Worm (Caenorhabditis elegans) whole organism, L3 larva: Measurements from ENCODE around the gene srh-33.

ENCODE experiments used
- R02D3.7 ChIP-seq: fragments of 150-350 bp; optimal IDR thresholded peaks from 2 replicates; lab custom pipeline; 2014; ENCODE audit warnings: missing biosample characterization, missing genetic modification characterization
- ZK546.5 ChIP-seq: sonication (generic microtip); optimal IDR thresholded peaks from 2 replicates; lab custom pipeline; 2017; ENCODE audit warnings: missing biosample characterization, missing genetic modification characterization
- ama-1 ChIP-seq: fragments of 150-350 bp; optimal IDR thresholded peaks from 2 replicates; lab custom pipeline; 2018
- ceh-28 ChIP-seq: fragments of 150-350 bp; optimal IDR thresholded peaks from 2 replicates; lab custom pipeline; 2014; ENCODE audit warnings: missing biosample characterization, missing genetic modification reagents, missing genetic modification characterization
- ceh-9 ChIP-seq: sonication (generic microtip); optimal IDR thresholded peaks from 2 replicates; lab custom pipeline; 2018; ENCODE audit warnings: missing biosample characterization, missing genetic modification characterization
- egl-27 ChIP-seq: sonication (generic microtip); optimal IDR thresholded peaks from 4 replicates; lab custom pipeline; 2017; ENCODE audit warnings: missing biosample characterization, missing genetic modification reagents, missing genetic modification characterization
- egl-5 ChIP-seq: fragments of 150-350 bp; optimal IDR thresholded peaks from 2 replicates; lab custom pipeline; 2017; ENCODE audit warnings: missing biosample characterization, missing genetic modification reagents, missing genetic modification characterization, inconsistent platforms
- elt-1 ChIP-seq: fragments of 150-350 bp; optimal IDR thresholded peaks from 2 replicates; lab custom pipeline; 2014; ENCODE audit warnings: missing biosample characterization, missing genetic modification characterization
- elt-2 ChIP-seq: sonication (generic microtip); optimal IDR thresholded peaks from 2 replicates; lab custom pipeline; 2016; ENCODE audit warnings: missing genetic modification reagents, mild to moderate bottlenecking, missing genetic modification characterization, missing compliant biosample characterization
- elt-3 ChIP-seq, 3 experiments: fragments of 150-350 bp in 1 of 3; sonication (generic microtip) in 2 of 3; optimal IDR thresholded peaks; 2 replicates in 2 of 3; 4 replicates in 1 of 3; lab custom pipeline; 2014 to 2017; ENCODE audit warnings: missing biosample characterization in 3 of 3, missing genetic modification characterization in 3 of 3
- eor-1 ChIP-seq, 2 experiments: fragments of 150-350 bp; optimal IDR thresholded peaks; 2 replicates each; lab custom pipeline; 2014 to 2018; ENCODE audit warnings: missing biosample characterization in 2 of 2, missing genetic modification characterization in 2 of 2
- fkh-10 ChIP-seq: sonication (generic microtip); optimal IDR thresholded peaks from 2 replicates; lab custom pipeline; 2017; ENCODE audit warnings: missing biosample characterization, missing genetic modification reagents, missing genetic modification characterization
- fkh-2 ChIP-seq: fragments of 150-350 bp; optimal IDR thresholded peaks from 2 replicates; lab custom pipeline; 2014; ENCODE audit warnings: missing biosample characterization, missing genetic modification reagents, missing genetic modification characterization
- fos-1 ChIP-seq: fragments of 150-350 bp; optimal IDR thresholded peaks from 2 replicates; lab custom pipeline; 2014; ENCODE audit warnings: missing biosample characterization, missing genetic modification characterization
- hmg-11 ChIP-seq: sonication (generic microtip); optimal IDR thresholded peaks from 2 replicates; lab custom pipeline; 2016; ENCODE audit warnings: missing genetic modification characterization, missing compliant biosample characterization
- jun-1 ChIP-seq: fragments of 150-350 bp; optimal IDR thresholded peaks from 2 replicates; lab custom pipeline; 2014; ENCODE audit warnings: missing biosample characterization, missing genetic modification reagents, missing genetic modification characterization
- lin-15B ChIP-seq: fragments of 150-350 bp; optimal IDR thresholded peaks from 2 replicates; lab custom pipeline; 2014; ENCODE audit warnings: missing biosample characterization, missing genetic modification characterization
- lin-39 ChIP-seq: fragments of 150-350 bp; optimal IDR thresholded peaks from 2 replicates; lab custom pipeline; 2018; ENCODE audit warnings: missing biosample characterization, missing genetic modification reagents, missing genetic modification characterization
- lsy-12 ChIP-seq: sonication (generic microtip); optimal IDR thresholded peaks from 2 replicates; lab custom pipeline; 2016; ENCODE audit warnings: mild to moderate bottlenecking, missing genetic modification characterization, missing compliant biosample characterization
- mdl-1 ChIP-seq: fragments of 150-350 bp; optimal IDR thresholded peaks from 2 replicates; lab custom pipeline; 2014; ENCODE audit warnings: missing biosample characterization, missing genetic modification characterization
- mml-1 ChIP-seq: fragments of 150-350 bp; sonication (generic microtip); optimal IDR thresholded peaks from 3 replicates; lab custom pipeline; 2014; ENCODE audit warnings: missing biosample characterization, missing genetic modification characterization
- nfya-1 ChIP-seq: sonication (generic microtip); optimal IDR thresholded peaks from 2 replicates; lab custom pipeline; 2017; ENCODE audit warnings: missing genetic modification characterization, mild to moderate bottlenecking, missing compliant biosample characterization, antibody characterized with exemption, moderate library complexity; ENCODE audit not compliant: insufficient read depth
- nhr-11 ChIP-seq: fragments of 150-350 bp; optimal IDR thresholded peaks from 2 replicates; lab custom pipeline; 2014; ENCODE audit warnings: missing biosample characterization, missing genetic modification characterization
- nhr-12 ChIP-seq: fragments of 150-350 bp; optimal IDR thresholded peaks from 2 replicates; lab custom pipeline; 2014; ENCODE audit warnings: missing biosample characterization, missing genetic modification characterization
- nhr-23 ChIP-seq: fragments of 150-350 bp; optimal IDR thresholded peaks from 2 replicates; lab custom pipeline; 2014; ENCODE audit warnings: missing biosample characterization, missing genetic modification reagents, missing genetic modification characterization
- nhr-25 ChIP-seq: sonication (generic microtip); optimal IDR thresholded peaks from 2 replicates; lab custom pipeline; 2017; ENCODE audit warnings: missing biosample characterization, missing genetic modification characterization
- nhr-28 ChIP-seq: fragments of 150-350 bp; optimal IDR thresholded peaks from 2 replicates; lab custom pipeline; 2014; ENCODE audit warnings: missing biosample characterization, missing genetic modification characterization
- nhr-43 ChIP-seq: sonication (generic microtip); optimal IDR thresholded peaks from 2 replicates; lab custom pipeline; 2016; ENCODE audit warnings: mild to moderate bottlenecking, missing genetic modification characterization, missing compliant biosample characterization; ENCODE audit not compliant: poor library complexity, severe bottlenecking
- nhr-67 ChIP-seq: fragments of 150-350 bp; optimal IDR thresholded peaks from 2 replicates; lab custom pipeline; 2014; ENCODE audit warnings: missing biosample characterization, missing genetic modification characterization
- nhr-76 ChIP-seq: fragments of 150-350 bp; sonication (generic microtip); optimal IDR thresholded peaks from 5 replicates; lab custom pipeline; 2014; ENCODE audit warnings: missing biosample characterization, missing genetic modification characterization
- nhr-77 ChIP-seq: fragments of 150-350 bp; optimal IDR thresholded peaks from 2 replicates; lab custom pipeline; 2014; ENCODE audit warnings: missing biosample characterization, missing genetic modification characterization
- pha-4 ChIP-seq: fragments of 150-350 bp; optimal IDR thresholded peaks from 2 replicates; lab custom pipeline; 2014; ENCODE audit warnings: missing biosample characterization, missing genetic modification reagents, missing genetic modification characterization
- pqm-1 ChIP-seq: fragments of 150-350 bp; optimal IDR thresholded peaks from 2 replicates; lab custom pipeline; 2017; ENCODE audit warnings: missing biosample characterization, missing genetic modification characterization, inconsistent platforms
- sea-2 ChIP-seq: fragments of 150-350 bp; sonication (generic microtip); optimal IDR thresholded peaks from 4 replicates; lab custom pipeline; 2014; ENCODE audit warnings: missing biosample characterization, missing genetic modification reagents, missing genetic modification characterization
- snpc-4 ChIP-seq: fragments of 150-350 bp; optimal IDR thresholded peaks from 2 replicates; lab custom pipeline; 2014; ENCODE audit warnings: missing biosample characterization, missing genetic modification characterization
- tbx-2 ChIP-seq: sonication (generic microtip); optimal IDR thresholded peaks from 2 replicates; lab custom pipeline; 2016; ENCODE audit warnings: mild to moderate bottlenecking, missing genetic modification characterization, missing compliant biosample characterization
- unc-39 ChIP-seq: sonication (generic microtip); optimal IDR thresholded peaks from 4 replicates; lab custom pipeline; 2017; ENCODE audit warnings: missing biosample characterization, missing genetic modification characterization
- zag-1 ChIP-seq: fragments of 150-350 bp; optimal IDR thresholded peaks from 2 replicates; lab custom pipeline; 2014; ENCODE audit warnings: missing biosample characterization, missing genetic modification characterization
- ztf-4 ChIP-seq: fragments of 150-350 bp; optimal IDR thresholded peaks from 2 replicates; lab custom pipeline; 2014; ENCODE audit warnings: missing biosample characterization, missing genetic modification characterization

srh-33 gene

ce11 chrV:465355-465754 lies 22.3 kb upstream of the srh-33 start:
- no peak for TF ChIP-seq lsy-12 (tag; lab: Kevin White, UChicago)
- peak; percentile 33 for TF ChIP-seq nhr-23 (tag; lab: Kevin White, UChicago)
- no peak for TF ChIP-seq pqm-1 (tag; lab: Kevin White, UChicago)
- no peak for TF ChIP-seq fkh-2 (tag; lab: Kevin White, UChicago)
- TF ChIP-seq jun-1 (tag; lab: Kevin White, UChicago) = no peak
- TF ChIP-seq nhr-25 (tag; lab: Kevin White, UChicago) = peak; percentile 42
- no peak for TF ChIP-seq ZK546.5 (tag; lab: Kevin White, UChicago)

ce11 chrV:464800-465199 lies 21.7 kb upstream of the srh-33 start, which contains the start of gene nhr-201:
TSS of gene nhr-201 (plus strand) at chrV:464828.
- TF ChIP-seq pqm-1 (tag; lab: Kevin White, UChicago) (peak; percentile 59), elt-2 (tag; lab: Kevin White, UChicago) (peak; percentile 44), pha-4 (peak; percentile 65), tbx-2 (tag; lab: Kevin White, UChicago) (no peak)
- TF ChIP-seq, all 47 proteins: peak for 3

ce11 chrV:462263-462662 lies 19.2 kb upstream of the srh-33 start, which contains the start of gene nhr-202:
TSS of gene nhr-202 (plus strand) at chrV:462588.
- TF ChIP-seq elt-3 (tag; optimal IDR thresholded peaks at IDR 0.05; lab: Kevin White, UChicago) (no peak), nhr-12 (tag; lab: Kevin White, UChicago) (no peak), nhr-67 (tag; lab: Kevin White, UChicago) (no peak), nhr-28 (tag; lab: Kevin White, UChicago) (no peak), tbx-2 (tag; lab: Kevin White, UChicago) (no peak), nhr-23 (tag; lab: Kevin White, UChicago) (peak; percentile 38), ZK546.5 (tag; lab: Kevin White, UChicago) (no peak), nhr-43 (tag; lab: Kevin White, UChicago) (no peak), egl-27 (tag; lab: Kevin White, UChicago) (no peak), elt-2 (tag; lab: Kevin White, UChicago) (peak; percentile 72), pqm-1 (tag; lab: Kevin White, UChicago) (peak; percentile 62), fos-1 (tag; lab: Kevin White, UChicago) (no peak), mdl-1 (tag; lab: Kevin White, UChicago) (no peak), elt-1 (no peak), zag-1 (tag; lab: Kevin White, UChicago) (no peak), lin-15B (no peak), lin-39 (tag; lab: Kevin White, UChicago) (no peak), eor-1 (tag; optimal IDR thresholded peaks at IDR 0.05; lab: Kevin White, UChicago) (no peak), ztf-4 (tag; lab: Kevin White, UChicago) (no peak), pha-4 (peak; percentile 33), nfya-1 (tag; lab: Kevin White, UChicago) (no peak), fkh-10 (no peak), ama-1 (lab: Kevin White, UChicago) (no peak), egl-5 (no peak), hmg-11 (tag; lab: Kevin White, UChicago) (no peak), mml-1 (tag; lab: Kevin White, UChicago) (no peak), nhr-76 (tag; lab: Kevin White, UChicago) (no peak), nhr-77 (tag; lab: Kevin White, UChicago) (no peak), snpc-4 (no peak), ceh-9 (tag; lab: Kevin White, UChicago) (no peak), sea-2 (GFP tag; lab: Kevin White, UChicago) (no peak), ceh-28 (tag; lab: Kevin White, UChicago) (no peak), unc-39 (tag; lab: Kevin White, UChicago) (no peak), R02D3.7 (tag; lab: Kevin White, UChicago) (no peak), nhr-11 (tag; lab: Kevin White, UChicago) (no peak)
